Worm (Caenorhabditis elegans): ENCODE data around the gene myrf-1.

DNA sequence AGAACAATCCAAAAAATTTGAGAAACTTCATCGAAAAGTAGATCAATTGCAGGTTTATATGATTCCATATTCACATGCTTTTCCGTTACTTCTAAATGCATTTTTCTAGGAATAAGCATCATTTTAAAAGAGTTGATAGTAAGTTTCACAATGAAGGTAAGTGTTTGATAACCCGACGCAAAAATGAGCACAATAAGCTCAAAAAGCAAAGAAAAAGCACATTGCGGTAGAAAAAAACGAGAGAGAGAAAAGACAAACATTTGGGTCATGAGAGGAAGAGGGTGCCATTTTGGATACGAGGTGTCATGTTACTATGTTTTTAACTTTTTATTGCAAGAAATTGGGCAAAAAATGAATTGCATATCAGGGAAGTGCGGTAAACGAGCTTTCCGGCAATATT, 22.0 kb upstream of the myrf-1 start, which contains the start of gene F59B10.6:
- no peak for TF ChIP-seq ham-2 (GFP tag; optimal IDR thresholded peaks at IDR 0.05)
- no peak for TF ChIP-seq unc-62 (GFP tag; optimal IDR thresholded peaks at IDR 0.05)
